Fruit fly (Drosophila melanogaster) whole organism, embryonic: ENCODE measurements around the gene Sidpn.

Experiments used
- CG10147 ChIP-seq: fragments of 200-800 bp; sonication (Bioruptor generic); optimal IDR thresholded peaks from 2 replicates; lab custom pipeline; 2019; ENCODE audit warnings: missing biosample characterization, mild to moderate bottlenecking, missing genetic modification characterization, moderate library complexity
- CG10462 ChIP-seq: fragments of 200-800 bp; sonication (Bioruptor generic); optimal IDR thresholded peaks from 2 replicates; lab custom pipeline; 2016; ENCODE audit warnings: missing biosample characterization, missing genetic modification characterization
- CG10543 ChIP-seq: fragments of 200-800 bp; sonication (Bioruptor generic); optimal IDR thresholded peaks from 3 replicates; lab custom pipeline; 2017; ENCODE audit warnings: missing biosample characterization, mild to moderate bottlenecking, missing genetic modification characterization, moderate library complexity
- CG11085 ChIP-seq: fragments of 200-800 bp; sonication (Bioruptor generic); IDR thresholded peaks from 2 replicates; pipeline ENCODE4 v1.3.6; 2022; ENCODE audit warnings: missing biosample characterization, missing genetic modification characterization
- CG11504 ChIP-seq: fragments of 200-800 bp; sonication (Bioruptor generic); optimal IDR thresholded peaks from 3 replicates; lab custom pipeline; 2019; ENCODE audit warnings: missing biosample characterization, mild to moderate bottlenecking, missing genetic modification characterization, moderate library complexity
- CG11723 ChIP-seq: fragments of 200-800 bp; sonication (Bioruptor generic); optimal IDR thresholded peaks from 2 replicates; lab custom pipeline; 2017; ENCODE audit warnings: missing biosample characterization, mild to moderate bottlenecking, missing genetic modification characterization
- CG12071 ChIP-seq: fragments of 200-800 bp; sonication (Bioruptor generic); optimal IDR thresholded peaks from 3 replicates; lab custom pipeline; 2018; ENCODE audit warnings: missing biosample characterization, mild to moderate bottlenecking, missing genetic modification characterization
- CG13287 ChIP-seq: fragments of 200-800 bp; sonication (Bioruptor generic); IDR thresholded peaks from 2 replicates; pipeline ENCODE4 v1.3.6; 2022; ENCODE audit warnings: missing biosample characterization, missing genetic modification characterization; ENCODE audit not compliant: partially characterized antibody
- CG17361 ChIP-seq: fragments of 200-800 bp; sonication (Bioruptor generic); IDR thresholded peaks from 3 replicates; pipeline ENCODE4 v1.3.6; 2022; ENCODE audit warnings: missing biosample characterization, missing genetic modification characterization
- CG1792 ChIP-seq: fragments of 200-800 bp; sonication (Bioruptor generic); optimal IDR thresholded peaks from 2 replicates; lab custom pipeline; 2016; ENCODE audit warnings: missing biosample characterization, missing genetic modification characterization
- CG18619 ChIP-seq: fragments of 200-800 bp; sonication (Bioruptor generic); optimal IDR thresholded peaks from 3 replicates; lab custom pipeline; 2017; ENCODE audit warnings: missing biosample characterization, mild to moderate bottlenecking, missing genetic modification characterization
- CG2202 ChIP-seq: fragments of 200-800 bp; sonication (Bioruptor generic); optimal IDR thresholded peaks from 2 replicates; lab custom pipeline; 2018; ENCODE audit warnings: missing biosample characterization, mild to moderate bottlenecking, missing genetic modification characterization
- CG31441 ChIP-seq: fragments of 200-800 bp; sonication (Bioruptor generic); IDR thresholded peaks from 2 replicates; pipeline ENCODE4 v1.3.6; 2022; ENCODE audit warnings: missing biosample characterization, missing genetic modification characterization
- CG32767 ChIP-seq: fragments of 200-800 bp; sonication (Bioruptor generic); IDR thresholded peaks from 2 replicates; pipeline ENCODE4 v1.3.6; 2022; ENCODE audit warnings: missing biosample characterization, missing genetic modification characterization
- CG6175 ChIP-seq: fragments of 200-800 bp; sonication (Bioruptor generic); IDR thresholded peaks from 3 replicates; pipeline ENCODE4 v1.3.6; 2022; ENCODE audit warnings: missing biosample characterization, missing genetic modification characterization
- CG6689 ChIP-seq: fragments of 200-800 bp; sonication (Bioruptor generic); IDR thresholded peaks from 2 replicates; pipeline ENCODE4 v1.3.6; 2022; ENCODE audit warnings: missing biosample characterization, missing genetic modification characterization
- CG7357 ChIP-seq: fragments of 200-800 bp; sonication (Bioruptor generic); IDR thresholded peaks from 3 replicates; pipeline ENCODE4 v1.3.6; 2022; ENCODE audit warnings: missing biosample characterization, missing genetic modification characterization
- CG9437 ChIP-seq: fragments of 200-800 bp; sonication (Bioruptor generic); optimal IDR thresholded peaks from 2 replicates; lab custom pipeline; 2018; ENCODE audit warnings: missing biosample characterization, mild to moderate bottlenecking, missing genetic modification characterization
- CoRest ChIP-seq: fragments of 200-800 bp; sonication (Bioruptor generic); optimal IDR thresholded peaks from 3 replicates; lab custom pipeline; 2018; ENCODE audit warnings: missing biosample characterization, mild to moderate bottlenecking, missing genetic modification characterization, moderate library complexity
- Dfd ChIP-seq, 2 experiments: fragments of >200 bp; optimal IDR thresholded peaks; 2 replicates each; lab custom pipeline; 2017; ENCODE audit warnings: missing biosample characterization in 2 of 2, missing genetic modification characterization in 2 of 2
- Dll ChIP-seq: fragments of 200-800 bp; sonication (Bioruptor generic); IDR thresholded peaks from 4 replicates; pipeline ENCODE4 v1.3.6; 2022; ENCODE audit warnings: missing biosample characterization, missing genetic modification characterization; ENCODE audit not compliant: partially characterized antibody
- HLH3B ChIP-seq: fragments of 200-800 bp; sonication (Bioruptor generic); IDR thresholded peaks from 2 replicates; pipeline ENCODE4 v1.3.6; 2022; ENCODE audit warnings: missing biosample characterization, missing genetic modification characterization
- Hr78 ChIP-seq, 2 experiments: fragments of 200-800 bp in 1 of 2; fragments of >200 bp in 1 of 2; sonication (Bioruptor generic) in 1 of 2; optimal IDR thresholded peaks; 2 replicates each; lab custom pipeline; 2017 to 2019; ENCODE audit warnings: missing biosample characterization in 2 of 2, missing genetic modification characterization in 2 of 2, mild to moderate bottlenecking in 1 of 2, moderate library complexity in 1 of 2
- Lim3 ChIP-seq: fragments of 200-800 bp; sonication (Bioruptor generic); IDR thresholded peaks from 2 replicates; pipeline ENCODE4 v1.3.6; 2022; ENCODE audit warnings: missing biosample characterization, missing genetic modification characterization
- Opbp ChIP-seq: fragments of 200-800 bp; sonication (Bioruptor generic); IDR thresholded peaks from 3 replicates; pipeline ENCODE4 v1.3.6; 2022; ENCODE audit warnings: missing biosample characterization, missing genetic modification characterization; ENCODE audit not compliant: partially characterized antibody
- Rfx ChIP-seq: fragments of 200-800 bp; sonication (Bioruptor generic); IDR thresholded peaks from 2 replicates; pipeline ENCODE4 v1.3.6; 2022; ENCODE audit warnings: missing biosample characterization, missing genetic modification characterization
- Sox102F ChIP-seq: fragments of 200-800 bp; sonication (Bioruptor generic); optimal IDR thresholded peaks from 2 replicates; lab custom pipeline; 2018; ENCODE audit warnings: missing biosample characterization, mild to moderate bottlenecking, missing genetic modification characterization, moderate library complexity
- Taf1 ChIP-seq: fragments of 200-800 bp; sonication (Bioruptor generic); IDR thresholded peaks from 2 replicates; pipeline ENCODE4 v1.3.6; 2022; ENCODE audit warnings: missing biosample characterization, missing genetic modification characterization
- Xbp1 ChIP-seq: fragments of 200-800 bp; sonication (Bioruptor generic); optimal IDR thresholded peaks from 3 replicates; lab custom pipeline; 2016; ENCODE audit warnings: missing biosample characterization, mild to moderate bottlenecking, missing genetic modification characterization
- bcd ChIP-seq: fragments of 200-800 bp; sonication (Bioruptor generic); optimal IDR thresholded peaks from 2 replicates; lab custom pipeline; 2017; ENCODE audit warnings: missing biosample characterization, mild to moderate bottlenecking, missing genetic modification characterization
- bsh ChIP-seq, 2 experiments: fragments of 200-800 bp; sonication (Bioruptor generic); optimal IDR thresholded peaks; 2 replicates each; lab custom pipeline; 2017 to 2018; ENCODE audit warnings: mild to moderate bottlenecking in 2 of 2, missing biosample characterization in 2 of 2, missing genetic modification characterization in 2 of 2, moderate library complexity in 1 of 2
- caup ChIP-seq: fragments of 200-800 bp; sonication (Bioruptor generic); optimal IDR thresholded peaks from 3 replicates; lab custom pipeline; 2017; ENCODE audit warnings: missing biosample characterization, mild to moderate bottlenecking, missing genetic modification characterization, moderate library complexity; ENCODE audit not compliant: severe bottlenecking
- crp ChIP-seq, 2 experiments: fragments of 200-800 bp; sonication (Bioruptor generic); optimal IDR thresholded peaks; 2 replicates in 1 of 2; 3 replicates in 1 of 2; lab custom pipeline; 2017; ENCODE audit warnings: missing biosample characterization in 2 of 2, missing genetic modification characterization in 2 of 2, mild to moderate bottlenecking in 1 of 2, moderate library complexity in 1 of 2
- dysf ChIP-seq: fragments of 200-800 bp; sonication (Bioruptor generic); IDR thresholded peaks from 3 replicates; pipeline ENCODE4 v1.3.6; 2022; ENCODE audit warnings: missing biosample characterization, missing genetic modification characterization
- ind ChIP-seq: fragments of 200-800 bp; sonication (Bioruptor generic); optimal IDR thresholded peaks from 3 replicates; lab custom pipeline; 2016; ENCODE audit warnings: missing biosample characterization, missing genetic modification characterization
- kay ChIP-seq: fragments of 200-800 bp; sonication (Bioruptor generic); optimal IDR thresholded peaks from 2 replicates; lab custom pipeline; 2016; ENCODE audit warnings: missing biosample characterization, missing genetic modification characterization
- lmd ChIP-seq: fragments of 200-800 bp; sonication (Bioruptor generic); IDR thresholded peaks from 2 replicates; pipeline ENCODE4 v1.3.6; 2022; ENCODE audit warnings: missing biosample characterization, missing genetic modification characterization
- otp ChIP-seq: fragments of 200-800 bp; sonication (Bioruptor generic); IDR thresholded peaks from 3 replicates; pipeline ENCODE4, ENCODE4 v1.3.6; 2022; ENCODE audit warnings: missing biosample characterization, missing genetic modification characterization
- peb ChIP-seq: fragments of 200-800 bp; sonication (Bioruptor generic); IDR thresholded peaks from 2 replicates; pipeline ENCODE4 v1.3.6; 2022; ENCODE audit warnings: missing biosample characterization, missing genetic modification characterization
- psq ChIP-seq: fragments of 200-800 bp; sonication (Bioruptor generic); optimal IDR thresholded peaks from 2 replicates; lab custom pipeline; 2017; ENCODE audit warnings: missing biosample characterization, missing genetic modification characterization
- sd ChIP-seq: fragments of 200-800 bp; sonication (Bioruptor generic); optimal IDR thresholded peaks from 3 replicates; lab custom pipeline; 2018; ENCODE audit warnings: missing biosample characterization, mild to moderate bottlenecking, missing genetic modification characterization, moderate library complexity
- sens ChIP-seq: fragments of 200-800 bp; sonication (Bioruptor generic); peaks from one replicate; lab custom pipeline; 2016; ENCODE audit warnings: missing biosample characterization, missing genetic modification characterization
- ssp ChIP-seq: fragments of 200-800 bp; sonication (Bioruptor generic); IDR thresholded peaks from 2 replicates; pipeline ENCODE4 v1.3.6; 2022; ENCODE audit warnings: missing biosample characterization, missing genetic modification characterization
- stwl ChIP-seq: fragments of 200-800 bp; sonication (Bioruptor generic); optimal IDR thresholded peaks from 3 replicates; lab custom pipeline; 2018; ENCODE audit warnings: missing biosample characterization, mild to moderate bottlenecking, missing genetic modification characterization, moderate library complexity
- unc-4 ChIP-seq: fragments of 200-800 bp; sonication (Bioruptor generic); IDR thresholded peaks from 2 replicates; pipeline ENCODE4 v1.3.6; 2022; ENCODE audit warnings: missing biosample characterization, missing genetic modification characterization; ENCODE audit not compliant: partially characterized antibody
- wdn ChIP-seq: fragments of 200-800 bp; sonication (Bioruptor generic); IDR thresholded peaks from 2 replicates; pipeline ENCODE4 v1.3.6; 2022; ENCODE audit warnings: missing biosample characterization, missing genetic modification characterization
- wek ChIP-seq: fragments of 200-800 bp; sonication (Bioruptor generic); optimal IDR thresholded peaks from 3 replicates; lab custom pipeline; 2018; ENCODE audit warnings: missing biosample characterization, mild to moderate bottlenecking, missing genetic modification characterization, moderate library complexity

Sidpn gene

dm6 chr2L:19068393-19068792 is 40.9 kb downstream of the Sidpn start:
- TF ChIP-seq Lim3 (GFP tag; lab: Robert Waterston, UW), result peak; percentile 36; the same call in 1 of the 2 replicates
- peak; percentile 94 for TF ChIP-seq CG11504 (tag; lab: Kevin White, UChicago)
- 0 out of 4 replicates have a peak, but pooled peaks have one; percentile 39 for TF ChIP-seq Dll (GFP tag; lab: Robert Waterston, UW)
- TF ChIP-seq HLH3B, result 0 out of 2 replicates have a peak, but pooled peaks have one; percentile 7
- no peak for TF ChIP-seq bsh (GFP tag; optimal IDR thresholded peaks at IDR 0.05; lab: Kevin White, UChicago)

DNA sequence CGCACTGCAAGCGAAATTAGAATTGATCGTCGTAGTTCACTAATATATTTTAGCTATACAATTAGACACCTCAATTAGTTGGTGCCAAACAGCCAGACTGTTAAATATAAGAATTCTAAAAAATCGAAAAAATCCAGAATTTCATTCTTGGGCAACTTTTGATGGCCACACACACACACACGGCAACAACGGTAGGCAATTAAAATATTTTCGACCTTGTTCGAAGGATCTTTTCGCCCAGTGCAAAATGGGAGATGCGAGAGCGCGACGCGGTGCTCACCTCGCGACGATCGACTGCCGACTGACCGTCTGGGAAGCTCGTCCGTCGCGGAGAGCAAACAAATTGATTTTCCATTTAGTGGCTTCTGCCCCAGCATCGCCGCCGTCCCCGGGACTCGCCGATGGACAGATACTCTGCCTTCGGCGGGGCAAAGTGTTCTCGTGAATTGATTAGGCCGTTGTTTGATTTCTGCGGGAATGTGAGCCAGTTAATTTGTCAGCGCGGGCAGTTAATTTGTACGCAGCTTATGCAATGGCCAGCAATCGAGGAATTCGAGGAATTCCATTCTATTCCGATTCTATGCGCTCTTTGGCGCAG is 42.1 kb downstream of the Sidpn start, which contains the start of gene CG10702:
Gene CG10702, minus strand, starts transcription at position 304 of the 598 bp plus-strand sequence.
- TF ChIP-seq kay (GFP tag; lab: Kevin White, UChicago), result no peak
- TF ChIP-seq CG31441 (GFP tag; lab: Robert Waterston, UW), result peak; percentile 33; the same call in 1 of the 2 replicates
- no peak for TF ChIP-seq CG10147 (GFP tag; lab: Kevin White, UChicago)
- TF ChIP-seq CG10543, result no peak
- no peak for TF ChIP-seq CG11723 (GFP tag; lab: Kevin White, UChicago)
- peak; percentile 5 for TF ChIP-seq CG1792
- 0 out of 3 replicates have a peak, but pooled peaks have one; percentile 19 for TF ChIP-seq otp (GFP tag; lab: Robert Waterston, UW)
- TF ChIP-seq bcd, result peak; percentile 20
- TF ChIP-seq CG11085 (GFP tag; lab: Robert Waterston, UW), result no peak
- TF ChIP-seq CG13287, result no peak
- no peak for TF ChIP-seq Hr78 (GFP tag; optimal IDR thresholded peaks at IDR 0.05; lab: Kevin White, UChicago)
- TF ChIP-seq CG18619, result no peak
- peak; percentile 62 for TF ChIP-seq Rfx (GFP tag; lab: Robert Waterston, UW)
- TF ChIP-seq CG17361 (GFP tag; lab: Robert Waterston, UW), result peak; percentile 54; the same call in 2 of the 3 replicates
- TF ChIP-seq sens (GFP tag; lab: Kevin White, UChicago), result peak; percentile 51
- no peak for TF ChIP-seq Opbp (GFP tag; lab: Robert Waterston, UW)
- TF ChIP-seq wek, result no peak
- TF ChIP-seq Dfd (GFP tag; optimal IDR thresholded peaks at IDR 0.05; lab: Kevin White, UChicago), result no peak
- TF ChIP-seq CG32767 (GFP tag; lab: Robert Waterston, UW), result no peak
- TF ChIP-seq CG7357, result no peak
- TF ChIP-seq unc-4 (GFP tag; lab: Robert Waterston, UW), result no peak
- no peak for TF ChIP-seq crp (GFP tag; optimal IDR thresholded peaks at IDR 0.05; lab: Kevin White, UChicago)
- TF ChIP-seq CoRest (tag; lab: Kevin White, UChicago), result no peak
- no peak for TF ChIP-seq CG6175
- TF ChIP-seq CG10462, result no peak
- no peak for TF ChIP-seq Xbp1 (GFP tag; lab: Kevin White, UChicago)
- TF ChIP-seq psq, result no peak
- TF ChIP-seq wdn (GFP tag; lab: Robert Waterston, UW), result no peak
- TF ChIP-seq peb (GFP tag; lab: Robert Waterston, UW), result no peak
- TF ChIP-seq ind (GFP tag; lab: Kevin White, UChicago), result peak; percentile 7
- 0 out of 2 replicates have a peak, but pooled peaks have one; percentile 6 for TF ChIP-seq Lim3 (GFP tag; lab: Robert Waterston, UW)
- no peak for TF ChIP-seq Taf1
- peak; percentile 28 for TF ChIP-seq lmd (GFP tag; lab: Robert Waterston, UW)
- peak; percentile 18; the same call in 1 of the 3 replicates for TF ChIP-seq dysf (GFP tag; lab: Robert Waterston, UW)
- TF ChIP-seq Sox102F, result peak; percentile 15
- no peak for TF ChIP-seq CG9437
- TF ChIP-seq sd, result no peak
- TF ChIP-seq ssp (GFP tag; lab: Robert Waterston, UW), result no peak
- peak; percentile 27; the same call in 1 of the 2 replicates for TF ChIP-seq CG6689 (GFP tag; lab: Robert Waterston, UW)
- TF ChIP-seq stwl (tag; lab: Kevin White, UChicago), result no peak
- TF ChIP-seq caup (GFP tag; lab: Kevin White, UChicago), result no peak
- no peak for TF ChIP-seq CG2202
- no peak for TF ChIP-seq CG12071 (GFP tag; lab: Kevin White, UChicago)
